Worm (Caenorhabditis elegans): ENCODE results near the gene rmd-6.

DNA sequence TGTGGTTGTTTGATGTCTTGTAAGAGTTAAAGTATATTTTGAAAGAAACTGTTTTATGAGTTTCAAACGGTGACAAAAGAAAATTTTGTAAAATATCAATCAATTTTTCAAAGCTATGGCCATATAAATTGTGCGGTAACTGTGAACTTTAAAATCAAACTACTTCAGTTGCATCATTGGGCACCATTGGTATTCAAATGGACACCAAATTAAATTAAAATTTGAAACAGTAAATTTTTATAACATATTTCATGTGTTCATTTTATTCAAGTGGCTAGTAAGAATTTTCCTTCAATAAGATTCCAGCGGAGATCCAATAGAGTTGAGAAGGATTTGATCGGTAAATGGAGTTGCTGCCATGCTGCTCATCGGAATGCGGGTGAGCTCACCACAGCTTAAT lies 37.3 kb upstream of the rmd-6 start:
- TF ChIP-seq unc-62 (GFP tag; optimal IDR thresholded peaks at IDR 0.05) (no peak), aly-2 (tag; optimal IDR thresholded peaks at IDR 0.05) (no peak), tbx-2 (tag; optimal IDR thresholded peaks at IDR 0.05) (no peak), isw-1 (GFP tag; IDR thresholded peaks at IDR 0.05) (no peak), ama-1 (optimal IDR thresholded peaks at IDR 0.05) (no peak), mef-2 (tag; optimal IDR thresholded peaks at IDR 0.05) (no peak), sox-4 (tag; optimal IDR thresholded peaks at IDR 0.05) (no peak), ets-5 (GFP tag; IDR thresholded peaks at IDR 0.05) (no peak), alr-1 (tag; optimal IDR thresholded peaks at IDR 0.05; ENCODE audit: borderline replicate concordance) (no peak), ztf-4 (tag; optimal IDR thresholded peaks at IDR 0.05) (no peak), lin-13 (GFP tag; optimal IDR thresholded peaks at IDR 0.05) (no peak), lir-3 (tag; optimal IDR thresholded peaks at IDR 0.05; ENCODE audit: poor library complexity) (no peak)
